Worm (Caenorhabditis elegans): Measurements from ENCODE around the gene ZC190.6.

DNA sequence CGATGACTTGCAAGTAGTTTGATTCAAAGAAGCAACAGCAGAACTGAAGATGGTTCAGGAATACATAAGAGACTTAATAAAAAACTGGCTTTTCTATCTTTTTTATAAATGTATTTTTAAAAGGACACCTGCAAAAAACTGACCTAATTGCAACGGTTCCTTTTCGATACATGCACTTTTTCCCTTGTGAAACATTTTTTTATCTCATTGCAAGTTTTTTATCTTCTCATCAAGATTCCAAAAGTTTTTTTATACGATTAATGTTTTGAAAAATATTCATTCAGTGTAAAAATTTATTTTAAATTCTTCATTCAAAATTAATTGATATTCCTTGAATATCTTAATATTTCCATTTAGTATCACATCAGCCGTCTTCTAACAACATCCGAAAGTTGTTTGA is 41.5 kb downstream of the ZC190.6 start, which contains the start of gene oac-29:
- TF ChIP-seq tab-1 (GFP tag; IDR thresholded peaks at IDR 0.05) (no peak), ztf-29 (GFP tag; IDR thresholded peaks at IDR 0.05) (no peak), flt-1 (GFP tag; IDR thresholded peaks at IDR 0.05) (no peak), med-1 (GFP tag; optimal IDR thresholded peaks at IDR 0.05; ENCODE audit: insufficient read depth) (no peak), cog-1 (tag; optimal IDR thresholded peaks at IDR 0.05) (no peak)

Measured in whole organism, midembryonic.